Fruit fly (Drosophila melanogaster): ENCODE results near the gene CG15743.

CG15743 gene

DNA sequence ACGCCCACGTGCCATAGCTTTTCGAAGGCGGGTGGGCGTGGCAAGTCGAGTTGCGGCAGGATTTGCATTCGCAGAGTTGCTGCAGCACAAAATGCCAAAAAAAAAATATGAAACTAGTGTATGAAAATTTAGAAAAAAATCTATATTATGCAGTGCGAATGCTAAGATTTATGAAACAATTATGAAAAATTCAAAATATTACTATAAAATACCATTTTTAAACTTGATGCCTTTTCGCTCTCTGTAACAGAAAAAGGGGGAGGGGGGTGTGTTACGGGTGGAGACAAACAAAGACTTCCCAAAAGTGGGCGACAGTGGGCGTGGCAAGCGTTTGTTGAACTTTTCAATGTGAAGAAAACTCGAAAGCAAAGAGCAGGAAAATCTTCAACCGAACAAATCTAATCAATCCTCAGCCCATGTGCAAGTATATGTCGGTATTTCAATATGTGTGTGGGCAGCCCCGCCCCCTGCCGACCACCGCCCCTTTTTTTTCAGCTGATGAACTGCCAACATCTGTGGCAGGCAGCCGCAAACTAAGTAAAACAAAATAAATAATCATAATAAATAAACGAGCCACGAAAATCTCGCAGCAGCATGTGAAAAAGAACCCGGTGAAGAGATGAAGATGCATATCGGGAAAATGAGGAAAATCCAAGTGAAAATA, 35.6 kb upstream of the CG15743 start (continued):
- peak; percentile 17; the same call in 1 of the 2 replicates for TF ChIP-seq sisA (GFP tag; IDR thresholded peaks at IDR 0.05)
- peak; percentile 24; the same call in 1 of the 2 replicates for TF ChIP-seq Ptx1 (GFP tag; IDR thresholded peaks at IDR 0.05)
- TF ChIP-seq Sox102F (GFP tag; optimal IDR thresholded peaks at IDR 0.05): peak; percentile 45
- peak in 1 of 3 experiments; percentile 22 for TF ChIP-seq lola (GFP tag; optimal IDR thresholded peaks at IDR 0.05)
- peak; percentile 31 for TF ChIP-seq Blimp-1 (GFP tag; optimal IDR thresholded peaks at IDR 0.05)
- no peak for TF ChIP-seq CG4820 (GFP tag; optimal IDR thresholded peaks at IDR 0.05)
- peak; percentile 23 for TF ChIP-seq dmrt99B (tag; optimal IDR thresholded peaks at IDR 0.05)
- TF ChIP-seq CG4424 (GFP tag; optimal IDR thresholded peaks at IDR 0.05): peak; percentile 18
- TF ChIP-seq CG1602 (GFP tag; optimal IDR thresholded peaks at IDR 0.05): peak; percentile 3
- TF ChIP-seq CG11695 (GFP tag; IDR thresholded peaks at IDR 0.05): no peak
- TF ChIP-seq CG10979 (tag; optimal IDR thresholded peaks at IDR 0.05): peak; percentile 39
- peak in 1 of 2 experiments; percentile 51 for TF ChIP-seq bsh (GFP tag; optimal IDR thresholded peaks at IDR 0.05)
- TF ChIP-seq NfI (GFP tag; optimal IDR thresholded peaks at IDR 0.05): no peak
- peak; percentile 74 for TF ChIP-seq sr (GFP tag; IDR thresholded peaks at IDR 0.05)
- peak; percentile 36 for TF ChIP-seq phol (tag; optimal IDR thresholded peaks at IDR 0.05)
- peak; percentile 5 for TF ChIP-seq CG9437 (GFP tag; optimal IDR thresholded peaks at IDR 0.05)
- peak; percentile 10 for TF ChIP-seq tio (GFP tag; optimal IDR thresholded peaks at IDR 0.05)
- TF ChIP-seq CG15696 (tag; optimal IDR thresholded peaks at IDR 0.05): no peak
- TF ChIP-seq gem (tag; optimal IDR thresholded peaks at IDR 0.05): peak; percentile 42
- TF ChIP-seq CG2875 (GFP tag; optimal IDR thresholded peaks at IDR 0.05): peak; percentile 27
- TF ChIP-seq nom (GFP tag; optimal IDR thresholded peaks at IDR 0.05): no peak
- TF ChIP-seq CG3407 (GFP tag; optimal IDR thresholded peaks at IDR 0.05): peak; percentile 12
- TF ChIP-seq wor (GFP tag; IDR thresholded peaks at IDR 0.05): peak; percentile 12; the same call in 1 of the 2 replicates
- TF ChIP-seq Ssrp (tag; optimal IDR thresholded peaks at IDR 0.05): peak; percentile 35
- TF ChIP-seq CG2712 (tag; optimal IDR thresholded peaks at IDR 0.05): peak; percentile 21
- peak; percentile 23 for TF ChIP-seq CG12391 (tag; optimal IDR thresholded peaks at IDR 0.05)
- TF ChIP-seq eve (GFP tag; optimal IDR thresholded peaks at IDR 0.05): peak in 1 of 2 experiments; percentile 21
- TF ChIP-seq nau (GFP tag; optimal IDR thresholded peaks at IDR 0.05): peak; percentile 1
- no peak for TF ChIP-seq CG16815 (GFP tag; optimal IDR thresholded peaks at IDR 0.05)
- TF ChIP-seq twi (tag; optimal IDR thresholded peaks at IDR 0.05): peak; percentile 67
- peak; percentile 23 for TF ChIP-seq CG30403 (GFP tag; optimal IDR thresholded peaks at IDR 0.05)

DNA sequence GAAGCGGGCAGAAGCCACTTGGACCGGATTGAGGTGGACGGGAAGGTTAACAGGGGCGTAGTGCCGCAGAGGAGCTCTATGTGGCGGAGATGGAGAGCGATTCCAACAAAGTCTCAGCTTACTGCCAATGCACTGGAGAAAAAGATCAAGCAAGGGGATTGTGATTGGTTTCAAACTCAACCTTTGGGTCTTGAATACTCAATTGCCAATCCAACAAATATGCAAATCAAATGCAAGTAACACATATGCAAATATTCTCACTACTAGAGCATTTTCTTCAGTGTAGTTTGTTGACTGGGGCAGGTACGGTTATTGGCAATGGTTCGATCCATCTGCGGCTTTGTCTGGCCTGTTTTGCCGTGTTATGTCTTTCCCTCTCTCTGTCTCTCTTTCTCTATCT, 34.2 kb upstream of the CG15743 start:
- TF ChIP-seq Dp (GFP tag; optimal IDR thresholded peaks at IDR 0.05): no peak
- no peak for TF ChIP-seq cg (GFP tag; optimal IDR thresholded peaks at IDR 0.05)
- TF ChIP-seq Oaz (GFP tag; IDR thresholded peaks at IDR 0.05): 0 out of 2 replicates have a peak, but pooled peaks have one; percentile 46
- no peak for TF ChIP-seq ash1 (GFP tag; optimal IDR thresholded peaks at IDR 0.05)
- peak; percentile 69 for TF ChIP-seq ssp (GFP tag; IDR thresholded peaks at IDR 0.05)
- TF ChIP-seq z (GFP tag; IDR thresholded peaks at IDR 0.05): no peak
- TF ChIP-seq CG1233 (GFP tag; optimal IDR thresholded peaks at IDR 0.05): peak; percentile 70
- TF ChIP-seq insv (GFP tag; optimal IDR thresholded peaks at IDR 0.05): no peak
- 0 out of 3 replicates have a peak, but pooled peaks have one; percentile 51 for TF ChIP-seq CG14050 (GFP tag; IDR thresholded peaks at IDR 0.05)
- peak; percentile 89 for TF ChIP-seq jumu (GFP tag; optimal IDR thresholded peaks at IDR 0.05)
- TF ChIP-seq Awh (GFP tag; IDR thresholded peaks at IDR 0.05): peak; percentile 66
- TF ChIP-seq CG6175 (GFP tag; IDR thresholded peaks at IDR 0.05): peak; percentile 73; the same call in 1 of the 3 replicates
- peak; percentile 82 for TF ChIP-seq CG3726 (GFP tag; IDR thresholded peaks at IDR 0.05)
- no peak for TF ChIP-seq Dip2 (GFP tag; IDR thresholded peaks at IDR 0.05)
- peak; percentile 33 for TF ChIP-seq CG13775 (GFP tag; optimal IDR thresholded peaks at IDR 0.05)
- TF ChIP-seq Med (GFP tag): peak; percentile 98
- TF ChIP-seq CG8359 (GFP tag; optimal IDR thresholded peaks at IDR 0.05; ENCODE audit: borderline replicate concordance): peak; percentile 66
- no peak for TF ChIP-seq Bgb (GFP tag; IDR thresholded peaks at IDR 0.05; ENCODE audit: partially characterized antibody)
- TF ChIP-seq CG1792 (GFP tag; optimal IDR thresholded peaks at IDR 0.05): peak; percentile 75

Data from whole organism, embryonic.